Worm (Caenorhabditis elegans) whole organism, young adult: ENCODE measurements around the gene F11C1.10.

ENCODE experiments used
- F49E8.2 ChIP-seq: sonication (generic microtip); optimal IDR thresholded peaks from 3 replicates; lab custom pipeline; 2017; ENCODE audit warnings: missing genetic modification characterization, mild to moderate bottlenecking, missing compliant biosample characterization, antibody characterized with exemption, moderate library complexity; ENCODE audit not compliant: insufficient read depth
- Y67H2A.10 ChIP-seq: fragments of 200-800 bp; sonication (Bioruptor generic); conservative IDR thresholded peaks from 2 replicates; pipeline ENCODE4 v1.3.6; 2022; ENCODE audit warnings: missing genetic modification reagents, missing genetic modification characterization, missing compliant biosample characterization
- ZK185.1 ChIP-seq: sonication (generic microtip); optimal IDR thresholded peaks from 2 replicates; lab custom pipeline; 2016; ENCODE audit warnings: mild to moderate bottlenecking, missing genetic modification characterization, missing compliant biosample characterization; ENCODE audit not compliant: poor library complexity, severe bottlenecking
- ama-1 ChIP-seq, 3 experiments: fragments of 150-350 bp in 1 of 3; sonication (generic microtip) in 2 of 3; optimal IDR thresholded peaks; 2 replicates each; lab custom pipeline; 2014 to 2018; ENCODE audit warnings: missing biosample characterization in 2 of 3, missing genetic modification characterization in 2 of 3, missing genetic modification reagents in 2 of 3
- cebp-2 ChIP-seq: fragments of 200-800 bp; sonication (Bioruptor generic); IDR thresholded peaks from 2 replicates; pipeline ENCODE4 v1.3.6; 2022; ENCODE audit warnings: missing genetic modification characterization, missing compliant biosample characterization
- dox-1 ChIP-seq: fragments of 200-800 bp; sonication (Bioruptor generic); IDR thresholded peaks from 2 replicates; pipeline ENCODE4 v1.3.6; 2022; ENCODE audit warnings: missing genetic modification reagents, missing genetic modification characterization, missing compliant biosample characterization
- dpl-1 ChIP-seq: fragments of 150-350 bp; optimal IDR thresholded peaks from 2 replicates; lab custom pipeline; 2014; ENCODE audit warnings: missing biosample characterization, missing genetic modification reagents, missing genetic modification characterization
- snpc-4 ChIP-seq, 5 experiments: fragments of 150-350 bp in 1 of 5; sonication (generic microtip) in 4 of 5; optimal IDR thresholded peaks; 2 replicates each; lab custom pipeline; 2014 to 2018; ENCODE audit warnings: missing genetic modification characterization in 5 of 5, missing biosample characterization in 3 of 5, antibody characterized with exemption in 2 of 5, mild to moderate bottlenecking in 2 of 5, missing compliant biosample characterization in 2 of 5, missing genotype in 2 of 5, moderate library complexity in 2 of 5, missing genetic modification reagents in 1 of 5
- zim-3 ChIP-seq: sonication (generic microtip); optimal IDR thresholded peaks from 2 replicates; lab custom pipeline; 2017; ENCODE audit warnings: mild to moderate bottlenecking, missing genetic modification characterization, moderate library complexity, missing compliant biosample characterization

DNA sequence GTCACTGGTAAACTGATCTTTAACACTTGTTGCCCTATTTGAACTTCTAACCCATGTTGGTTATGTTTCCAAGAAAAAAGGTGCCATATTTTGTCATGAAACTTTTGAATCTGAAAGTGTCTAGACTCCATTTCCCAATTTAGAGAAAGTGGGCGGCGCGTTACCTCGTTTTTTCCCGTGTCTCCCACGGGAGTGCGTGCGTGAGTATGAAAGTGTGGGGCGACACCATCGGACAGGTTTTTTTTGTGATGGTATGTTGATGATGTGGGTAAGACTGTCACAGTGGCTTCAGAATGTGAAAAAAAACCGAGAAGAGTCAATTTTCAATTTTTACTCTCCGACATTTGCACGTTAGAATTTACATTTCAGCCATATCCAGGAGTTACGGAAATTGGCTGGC lies 28.8 kb downstream of the F11C1.10 start:
- TF ChIP-seq dpl-1 (GFP tag; lab: Kevin White, UChicago) = no peak
- TF ChIP-seq F49E8.2 (tag; lab: Kevin White, UChicago) = no peak
- TF ChIP-seq Y67H2A.10 = no peak
- TF ChIP-seq ama-1 (optimal IDR thresholded peaks at IDR 0.05; lab: Kevin White, UChicago) = no peak
- no peak for TF ChIP-seq ama-1 (GFP tag; optimal IDR thresholded peaks at IDR 0.05; lab: Kevin White, UChicago)
- TF ChIP-seq dox-1 (GFP tag; lab: Robert Waterston, UW) = no peak
- no peak for TF ChIP-seq zim-3
- TF ChIP-seq snpc-4 (GFP tag; optimal IDR thresholded peaks at IDR 0.05; lab: Kevin White, UChicago) = no peak
- no peak for TF ChIP-seq snpc-4 (tag; optimal IDR thresholded peaks at IDR 0.05; lab: Kevin White, UChicago)
- TF ChIP-seq ZK185.1 (tag; lab: Kevin White, UChicago) = no peak
- TF ChIP-seq cebp-2 = no peak
